Fruit fly (Drosophila melanogaster): ENCODE data around the gene CG44405.

DNA sequence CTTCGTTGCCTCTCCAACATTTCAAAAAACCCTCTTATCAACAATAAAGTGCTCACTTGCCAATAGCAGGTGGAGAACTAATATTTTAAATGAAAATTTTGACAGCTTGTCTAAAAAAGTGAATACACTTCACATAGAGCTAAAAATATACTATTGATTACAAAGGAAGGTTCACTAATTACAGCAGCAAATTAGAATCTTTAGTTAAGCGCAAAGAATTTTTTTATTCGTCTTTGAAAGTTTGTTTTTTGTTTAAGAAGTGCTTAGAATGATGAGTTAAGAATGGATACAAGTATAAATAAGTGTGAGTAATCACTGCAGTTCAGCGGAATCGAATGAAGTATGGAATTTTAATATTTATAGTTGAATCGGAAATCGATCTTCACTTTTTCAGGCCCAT lies at the start of gene CG44405:
- TF ChIP-seq ttk (optimal IDR thresholded peaks at IDR 0.05) (no peak), psq (optimal IDR thresholded peaks at IDR 0.05) (no peak), Sin3A (optimal IDR thresholded peaks at IDR 0.05) (no peak), h (optimal IDR thresholded peaks at IDR 0.05) (no peak), insv (optimal IDR thresholded peaks at IDR 0.05) (no peak), Myc (optimal IDR thresholded peaks at IDR 0.05) (no peak)

Data from Kc167 (cell line).